Worm (Caenorhabditis elegans) whole organism, L1 larva: ENCODE data around the gene dsh-1.

Experiments used
- C04F5.9 ChIP-seq: sonication (generic microtip); optimal IDR thresholded peaks from 2 replicates; lab custom pipeline; 2016; ENCODE audit warnings: missing genetic modification characterization, missing compliant biosample characterization
- C34B4.2 ChIP-seq: sonication (generic microtip); optimal IDR thresholded peaks from 2 replicates; lab custom pipeline; 2017; ENCODE audit warnings: mild to moderate bottlenecking, missing genetic modification characterization, missing compliant biosample characterization
- Y116A8C.19 ChIP-seq: sonication (generic microtip); optimal IDR thresholded peaks from 2 replicates; lab custom pipeline; 2016; ENCODE audit warnings: missing compliant biosample characterization, missing genetic modification characterization, borderline replicate concordance
- ama-1 ChIP-seq: fragments of 150-350 bp; optimal IDR thresholded peaks from 2 replicates; lab custom pipeline; 2014
- blmp-1 ChIP-seq: fragments of 150-350 bp; optimal IDR thresholded peaks from 2 replicates; lab custom pipeline; 2014; ENCODE audit warnings: missing biosample characterization, missing genetic modification characterization
- ceh-8 ChIP-seq: fragments of 200-800 bp; sonication (Bioruptor generic); optimal IDR thresholded peaks from 2 replicates; lab custom pipeline; 2018; ENCODE audit warnings: mild to moderate bottlenecking, missing genetic modification characterization, moderate library complexity, missing compliant biosample characterization
- ceh-90 ChIP-seq: sonication (generic microtip); optimal IDR thresholded peaks from 2 replicates; lab custom pipeline; 2016; ENCODE audit warnings: missing genetic modification characterization, missing compliant biosample characterization
- dpl-1 ChIP-seq, 3 experiments: fragments of 150-350 bp in 2 of 3; sonication (generic microtip) in 1 of 3; optimal IDR thresholded peaks; 2 replicates each; lab custom pipeline; 2014 to 2017; ENCODE audit warnings: missing biosample characterization in 3 of 3, missing genetic modification characterization in 3 of 3, missing genetic modification reagents in 3 of 3
- dsc-1 ChIP-seq: sonication (generic microtip); optimal IDR thresholded peaks from 2 replicates; lab custom pipeline; 2016; ENCODE audit warnings: mild to moderate bottlenecking, missing genetic modification characterization, missing compliant biosample characterization
- elt-2 ChIP-seq: sonication (generic microtip); optimal IDR thresholded peaks from 2 replicates; lab custom pipeline; 2016; ENCODE audit warnings: missing genetic modification characterization, mild to moderate bottlenecking, inconsistent platforms, missing compliant biosample characterization, missing genetic modification reagents
- elt-3 ChIP-seq, 6 experiments: fragments of 150-350 bp in 1 of 6; sonication (generic microtip); optimal IDR thresholded peaks; 2 replicates each; lab custom pipeline; 2017 to 2018; ENCODE audit warnings: missing biosample characterization in 6 of 6, missing genetic modification characterization in 6 of 6, inconsistent platforms in 1 of 6
- ets-5 ChIP-seq: fragments of 200-800 bp; sonication (Bioruptor generic); IDR thresholded peaks from 2 replicates; pipeline ENCODE4 v1.3.6; 2022; ENCODE audit warnings: missing genetic modification characterization, missing compliant biosample characterization
- fkh-8 ChIP-seq: sonication (generic microtip); optimal IDR thresholded peaks from 2 replicates; lab custom pipeline; 2016; ENCODE audit warnings: mild to moderate bottlenecking, missing genetic modification characterization, missing compliant biosample characterization
- fos-1 ChIP-seq: fragments of 150-350 bp; optimal IDR thresholded peaks from 2 replicates; lab custom pipeline; 2014; ENCODE audit warnings: missing biosample characterization, missing genetic modification characterization
- hpl-2 ChIP-seq: fragments of 150-350 bp; optimal IDR thresholded peaks from 2 replicates; lab custom pipeline; 2014; ENCODE audit warnings: missing biosample characterization, missing genetic modification reagents, missing genetic modification characterization
- irx-1 ChIP-seq: sonication (generic microtip); optimal IDR thresholded peaks from 2 replicates; lab custom pipeline; 2016; ENCODE audit warnings: missing genetic modification characterization, missing compliant biosample characterization
- isw-1 ChIP-seq: fragments of 200-800 bp; sonication (Bioruptor generic); IDR thresholded peaks from 2 replicates; pipeline ENCODE4 v1.3.6; 2022; ENCODE audit warnings: missing genetic modification characterization, missing compliant biosample characterization
- lin-13 ChIP-seq: fragments of 150-350 bp; optimal IDR thresholded peaks from 2 replicates; lab custom pipeline; 2014; ENCODE audit warnings: missing biosample characterization, missing genetic modification reagents, missing genetic modification characterization
- lin-14 ChIP-seq: fragments of 200-800 bp; sonication (Bioruptor generic); optimal IDR thresholded peaks from 2 replicates; lab custom pipeline; 2018; ENCODE audit warnings: mild to moderate bottlenecking, missing genetic modification characterization, moderate library complexity, missing compliant biosample characterization
- lin-15B ChIP-seq: fragments of 150-350 bp; sonication (generic microtip); optimal IDR thresholded peaks from 3 replicates; lab custom pipeline; 2014; ENCODE audit warnings: missing biosample characterization, missing genetic modification characterization
- lir-3 ChIP-seq: sonication (generic microtip); optimal IDR thresholded peaks from 2 replicates; lab custom pipeline; 2016; ENCODE audit warnings: mild to moderate bottlenecking, missing genetic modification characterization, moderate library complexity, missing compliant biosample characterization; ENCODE audit not compliant: poor library complexity
- mab-9 ChIP-seq: fragments of 200-800 bp; sonication (Bioruptor generic); IDR thresholded peaks from 2 replicates; pipeline ENCODE4 v1.3.6; 2022; ENCODE audit warnings: missing genetic modification reagents, missing genetic modification characterization, missing compliant biosample characterization
- mep-1 ChIP-seq: fragments of 150-350 bp; optimal IDR thresholded peaks from 2 replicates; lab custom pipeline; 2014; ENCODE audit warnings: missing biosample characterization, missing genetic modification characterization
- nhr-12 ChIP-seq: sonication (generic microtip); optimal IDR thresholded peaks from 2 replicates; lab custom pipeline; 2017; ENCODE audit warnings: missing biosample characterization, missing genetic modification characterization
- nhr-19 ChIP-seq: fragments of 200-800 bp; sonication (Bioruptor generic); conservative IDR thresholded peaks from 2 replicates; pipeline ENCODE4 v1.3.6; 2022; ENCODE audit warnings: missing genetic modification characterization, missing compliant biosample characterization
- nhr-20 ChIP-seq: sonication (generic microtip); optimal IDR thresholded peaks from 2 replicates; lab custom pipeline; 2016; ENCODE audit warnings: mild to moderate bottlenecking, missing genetic modification characterization, missing compliant biosample characterization
- nhr-28 ChIP-seq: fragments of 150-350 bp; optimal IDR thresholded peaks from 2 replicates; lab custom pipeline; 2014; ENCODE audit warnings: missing biosample characterization, missing genetic modification characterization
- nhr-71 ChIP-seq: sonication (generic microtip); optimal IDR thresholded peaks from 2 replicates; lab custom pipeline; 2016; ENCODE audit warnings: mild to moderate bottlenecking, missing genetic modification characterization, moderate library complexity, missing compliant biosample characterization
- nhr-76 ChIP-seq: sonication (generic microtip); optimal IDR thresholded peaks from 2 replicates; lab custom pipeline; 2017; ENCODE audit warnings: missing biosample characterization, missing genetic modification characterization
- nhr-77 ChIP-seq: fragments of 150-350 bp; optimal IDR thresholded peaks from 2 replicates; lab custom pipeline; 2014; ENCODE audit warnings: missing biosample characterization, missing genetic modification characterization
- nhr-85 ChIP-seq: sonication (generic microtip); peaks from one replicate; lab custom pipeline; 2016; ENCODE audit warnings: missing genetic modification characterization, inconsistent platforms, missing compliant biosample characterization
- rnt-1 ChIP-seq: sonication (generic microtip); optimal IDR thresholded peaks from 2 replicates; lab custom pipeline; 2016; ENCODE audit warnings: mild to moderate bottlenecking, missing genetic modification characterization, moderate library complexity, missing compliant biosample characterization
- sptf-1 ChIP-seq: fragments of 150-350 bp; optimal IDR thresholded peaks from 2 replicates; lab custom pipeline; 2014; ENCODE audit warnings: missing biosample characterization, missing genetic modification characterization
- sup-37 ChIP-seq: fragments of 200-800 bp; sonication (Bioruptor generic); optimal IDR thresholded peaks from 2 replicates; lab custom pipeline; 2018; ENCODE audit warnings: mild to moderate bottlenecking, missing genetic modification characterization, missing compliant biosample characterization
- swsn-7 ChIP-seq: sonication (generic microtip); optimal IDR thresholded peaks from 2 replicates; lab custom pipeline; 2016; ENCODE audit warnings: missing genetic modification characterization, missing compliant biosample characterization
- tlp-1 ChIP-seq: fragments of 150-350 bp; optimal IDR thresholded peaks from 2 replicates; lab custom pipeline; 2014; ENCODE audit warnings: missing biosample characterization, missing genetic modification characterization
- unc-30 ChIP-seq: sonication (generic microtip); optimal IDR thresholded peaks from 2 replicates; lab custom pipeline; 2017; ENCODE audit warnings: missing biosample characterization, missing genetic modification characterization
- unc-86 ChIP-seq: sonication (generic microtip); optimal IDR thresholded peaks from 2 replicates; lab custom pipeline; 2016; ENCODE audit warnings: missing genetic modification characterization, missing compliant biosample characterization
- unc-98 ChIP-seq: fragments of 200-800 bp; sonication (Bioruptor generic); IDR thresholded peaks from 2 replicates; pipeline ENCODE4 v1.3.6; 2022; ENCODE audit warnings: missing genetic modification characterization, missing compliant biosample characterization
- xbp-1 ChIP-seq: sonication (generic microtip); optimal IDR thresholded peaks from 2 replicates; lab custom pipeline; 2016; ENCODE audit warnings: missing genetic modification characterization, missing compliant biosample characterization
- zip-4 ChIP-seq: fragments of 200-800 bp; sonication (Bioruptor generic); optimal IDR thresholded peaks from 2 replicates; lab custom pipeline; 2018; ENCODE audit warnings: mild to moderate bottlenecking, missing genetic modification characterization, moderate library complexity, missing compliant biosample characterization
- ztf-4 ChIP-seq: fragments of 150-350 bp; optimal IDR thresholded peaks from 2 replicates; lab custom pipeline; 2014; ENCODE audit warnings: missing biosample characterization, missing genetic modification characterization

dsh-1 gene

ce11 chrII:5187934-5188333, 37.2 kb downstream of the dsh-1 start:
- TF ChIP-seq lin-13 (GFP tag; lab: Kevin White, UChicago): no peak
- no peak for TF ChIP-seq nhr-85 (tag; lab: Kevin White, UChicago)
- TF ChIP-seq sup-37 (GFP tag; lab: Kevin White, UChicago): no peak
- TF ChIP-seq unc-30 (tag; lab: Kevin White, UChicago): no peak
- TF ChIP-seq dsc-1 (tag; lab: Kevin White, UChicago): no peak
- TF ChIP-seq C34B4.2: no peak
- TF ChIP-seq nhr-28: no peak
- TF ChIP-seq ets-5 (GFP tag; lab: Robert Waterston, UW): no peak
- no peak for TF ChIP-seq ceh-8 (GFP tag; lab: Kevin White, UChicago)

ce11 chrII:5187469-5187868, 37.7 kb downstream of the dsh-1 start, which contains the start of gene crh-2:
TSS of gene crh-2 (minus strand) at chrII:5187569.
- TF ChIP-seq dpl-1 (GFP tag; optimal IDR thresholded peaks at IDR 0.05; lab: Kevin White, UChicago) (no peak), isw-1 (no peak), unc-98 (GFP tag; lab: Robert Waterston, UW) (no peak), nhr-77 (tag; lab: Kevin White, UChicago) (no peak), irx-1 (no peak), Y116A8C.19 (tag; lab: Kevin White, UChicago) (no peak), ceh-8 (GFP tag; lab: Kevin White, UChicago) (no peak), mab-9 (GFP tag; lab: Robert Waterston, UW) (no peak), nhr-19 (GFP tag; lab: Robert Waterston, UW) (no peak), nhr-76 (no peak), elt-3 (tag; optimal IDR thresholded peaks at IDR 0.05; lab: Kevin White, UChicago) (no peak), rnt-1 (tag; lab: Kevin White, UChicago) (no peak), fkh-8 (tag; lab: Kevin White, UChicago) (no peak), lin-14 (GFP tag; lab: Kevin White, UChicago) (no peak), nhr-20 (tag; lab: Kevin White, UChicago) (no peak), unc-86 (tag; lab: Kevin White, UChicago) (no peak), C04F5.9 (tag; lab: Kevin White, UChicago) (no peak), xbp-1 (tag; lab: Kevin White, UChicago) (no peak), lir-3 (no peak)
- TF ChIP-seq, all 84 proteins: peak for 0

DNA sequence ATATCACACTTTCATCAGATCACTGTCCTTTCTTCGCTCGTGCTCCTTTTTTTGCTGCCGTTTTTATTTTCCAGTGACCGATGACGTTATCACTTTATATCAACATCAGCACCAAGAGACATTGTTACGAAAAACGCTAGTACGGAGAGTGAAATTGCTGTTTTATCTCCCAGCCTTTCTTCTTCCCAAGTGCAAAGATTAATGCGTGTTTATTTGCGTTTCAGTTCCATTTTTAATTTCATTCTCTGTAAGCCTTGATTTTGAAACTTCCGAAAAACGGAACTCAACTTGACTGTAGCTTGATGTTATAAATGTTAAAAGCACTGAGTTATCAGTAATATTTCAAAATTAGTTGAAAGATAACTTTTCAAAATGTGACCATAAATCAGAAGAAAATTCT, 38.3 kb downstream of the dsh-1 start:
- TF ChIP-seq elt-2 (tag; lab: Kevin White, UChicago) (peak; percentile 88), ztf-4 (tag; lab: Kevin White, UChicago) (no peak)

DNA sequence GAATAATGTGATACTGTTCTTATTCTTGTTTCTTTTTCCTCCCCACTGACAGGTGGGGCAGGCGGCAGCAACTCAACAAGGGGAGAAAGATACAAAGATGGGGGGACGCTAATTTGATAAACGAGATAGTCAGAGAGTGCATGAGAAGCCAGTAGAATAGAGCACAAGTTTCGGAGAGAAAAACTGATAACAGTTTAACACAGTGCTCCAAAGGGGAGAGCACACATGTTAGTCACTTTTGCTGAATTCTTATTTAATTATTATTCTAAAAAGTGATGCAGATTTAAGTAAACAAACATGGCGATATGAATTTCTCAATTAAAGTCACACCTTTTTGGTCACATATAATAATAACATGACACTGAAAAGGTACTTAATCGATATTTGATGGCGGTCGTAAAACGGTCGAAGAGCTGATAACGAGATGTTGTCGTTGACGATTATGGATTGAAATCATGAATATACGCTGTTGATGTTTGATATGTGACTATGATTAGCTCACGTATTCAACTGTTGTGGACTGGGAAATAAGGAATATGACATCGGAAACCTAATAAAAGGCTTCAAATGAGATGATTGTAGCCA, 39.1 kb downstream of the dsh-1 start:
- no peak for TF ChIP-seq mep-1 (tag; lab: Kevin White, UChicago)
- TF ChIP-seq tlp-1 (tag; lab: Kevin White, UChicago): peak; percentile 44
- no peak for TF ChIP-seq ama-1 (lab: Kevin White, UChicago)
- no peak for TF ChIP-seq xbp-1 (tag; lab: Kevin White, UChicago)
- TF ChIP-seq blmp-1: no peak
- no peak for TF ChIP-seq unc-98 (GFP tag; lab: Robert Waterston, UW)
- no peak for TF ChIP-seq fos-1 (tag; lab: Kevin White, UChicago)
- peak; percentile 97 for TF ChIP-seq elt-2 (tag; lab: Kevin White, UChicago)
- peak; percentile 23 for TF ChIP-seq lin-14 (GFP tag; lab: Kevin White, UChicago)
- TF ChIP-seq ceh-90: no peak
- TF ChIP-seq zip-4 (GFP tag; lab: Kevin White, UChicago): no peak
- no peak for TF ChIP-seq ceh-8 (GFP tag; lab: Kevin White, UChicago)
- TF ChIP-seq nhr-71 (tag; lab: Kevin White, UChicago): peak; percentile 36
- no peak for TF ChIP-seq sptf-1 (tag; lab: Kevin White, UChicago)
- TF ChIP-seq lin-15B (tag; lab: Kevin White, UChicago): no peak
- no peak for TF ChIP-seq swsn-7
- TF ChIP-seq hpl-2 (GFP tag; lab: Kevin White, UChicago): no peak
- no peak for TF ChIP-seq sup-37 (GFP tag; lab: Kevin White, UChicago)
- TF ChIP-seq nhr-12: no peak
